Fruit fly (Drosophila melanogaster) whole organism, embryonic: ENCODE measurements around the gene CG34409.
A peak's percentile ranks its signal among the peaks of the same experiment; 100 is the strongest.

Source experiments
- Adf1 ChIP-seq: fragments of 200-800 bp; sonication (Bioruptor generic); IDR thresholded peaks from 2 replicates; pipeline ENCODE4 v1.3.6; 2022; ENCODE audit warnings: missing biosample characterization, missing genetic modification characterization
- CG1024 ChIP-seq: fragments of 200-800 bp; sonication (Bioruptor generic); IDR thresholded peaks from 2 replicates; pipeline ENCODE4 v1.3.6; 2022; ENCODE audit warnings: missing biosample characterization, missing genetic modification characterization
- CG10321 ChIP-seq: fragments of 200-800 bp; sonication (Bioruptor generic); IDR thresholded peaks from 2 replicates; pipeline ENCODE4 v1.3.6; 2022; ENCODE audit warnings: missing biosample characterization, missing genetic modification characterization
- CG10431 ChIP-seq: fragments of 200-800 bp; sonication (Bioruptor generic); optimal IDR thresholded peaks from 3 replicates; lab custom pipeline; 2018; ENCODE audit warnings: missing biosample characterization, mild to moderate bottlenecking, missing genetic modification characterization
- CG11504 ChIP-seq: fragments of 200-800 bp; sonication (Bioruptor generic); optimal IDR thresholded peaks from 3 replicates; lab custom pipeline; 2019; ENCODE audit warnings: missing biosample characterization, mild to moderate bottlenecking, missing genetic modification characterization, moderate library complexity
- CG12236 ChIP-seq: fragments of 200-800 bp; sonication (Bioruptor generic); optimal IDR thresholded peaks from 2 replicates; lab custom pipeline; 2016; ENCODE audit warnings: missing biosample characterization, missing genetic modification characterization
- CG1233 ChIP-seq: fragments of 200-800 bp; sonication (Bioruptor generic); optimal IDR thresholded peaks from 4 replicates; lab custom pipeline; 2018; ENCODE audit warnings: missing biosample characterization, mild to moderate bottlenecking, missing genetic modification characterization
- CG14050 ChIP-seq: fragments of 200-800 bp; sonication (Bioruptor generic); IDR thresholded peaks from 3 replicates; pipeline ENCODE4 v1.3.6; 2022; ENCODE audit warnings: missing biosample characterization, missing genetic modification characterization
- CG15601 ChIP-seq: fragments of 200-800 bp; sonication (Bioruptor generic); optimal IDR thresholded peaks from 3 replicates; lab custom pipeline; 2019; ENCODE audit warnings: missing biosample characterization, mild to moderate bottlenecking, missing genetic modification characterization, moderate library complexity
- CG1647 ChIP-seq: fragments of 200-800 bp; sonication (Bioruptor generic); optimal IDR thresholded peaks from 3 replicates; lab custom pipeline; 2016; ENCODE audit warnings: missing biosample characterization, missing genetic modification characterization
- CG30403 ChIP-seq: fragments of 200-800 bp; sonication (Bioruptor generic); optimal IDR thresholded peaks from 3 replicates; lab custom pipeline; 2016; ENCODE audit warnings: missing biosample characterization, missing genetic modification characterization
- CG30431 ChIP-seq: fragments of 200-800 bp; sonication (Bioruptor generic); optimal IDR thresholded peaks from 2 replicates; lab custom pipeline; 2017; ENCODE audit warnings: missing biosample characterization, missing genetic modification characterization
- CG33557 ChIP-seq: fragments of 200-800 bp; sonication (Bioruptor generic); optimal IDR thresholded peaks from 2 replicates; lab custom pipeline; 2019; ENCODE audit warnings: missing biosample characterization, mild to moderate bottlenecking, missing genetic modification characterization, moderate library complexity
- CG34376 ChIP-seq: fragments of 200-800 bp; sonication (Bioruptor generic); optimal IDR thresholded peaks from 2 replicates; lab custom pipeline; 2018; ENCODE audit warnings: missing biosample characterization, mild to moderate bottlenecking, missing genetic modification characterization
- CG6654 ChIP-seq: fragments of 200-800 bp; sonication (Bioruptor generic); optimal IDR thresholded peaks from 2 replicates; lab custom pipeline; 2017; ENCODE audit warnings: missing biosample characterization, mild to moderate bottlenecking, missing genetic modification characterization
- CG6689 ChIP-seq: fragments of 200-800 bp; sonication (Bioruptor generic); IDR thresholded peaks from 2 replicates; pipeline ENCODE4 v1.3.6; 2022; ENCODE audit warnings: missing biosample characterization, missing genetic modification characterization
- CG7786 ChIP-seq: fragments of 200-800 bp; sonication (Bioruptor generic); optimal IDR thresholded peaks from 2 replicates; lab custom pipeline; 2016; ENCODE audit warnings: missing biosample characterization, missing genetic modification characterization
- CG8281 ChIP-seq: fragments of 200-800 bp; sonication (Bioruptor generic); optimal IDR thresholded peaks from 2 replicates; lab custom pipeline; 2018; ENCODE audit warnings: missing biosample characterization, mild to moderate bottlenecking, missing genetic modification characterization, moderate library complexity
- CG9932 ChIP-seq: fragments of 200-800 bp; sonication (Bioruptor generic); IDR thresholded peaks from 2 replicates; pipeline ENCODE4 v1.3.6; 2022; ENCODE audit warnings: missing biosample characterization, missing genetic modification characterization
- Dfd ChIP-seq, 2 experiments: fragments of >200 bp; optimal IDR thresholded peaks; 2 replicates each; lab custom pipeline; 2017; ENCODE audit warnings: missing biosample characterization in 2 of 2, missing genetic modification characterization in 2 of 2
- Dip3 ChIP-seq: fragments of 200-800 bp; sonication (Bioruptor generic); optimal IDR thresholded peaks from 3 replicates; lab custom pipeline; 2016; ENCODE audit warnings: missing biosample characterization, missing genetic modification characterization
- Dref ChIP-seq: fragments of 200-800 bp; sonication (Bioruptor generic); IDR thresholded peaks from 2 replicates; pipeline ENCODE4 v1.3.6; 2022; ENCODE audit warnings: missing biosample characterization, missing genetic modification characterization
- Eip74EF ChIP-seq, 2 experiments: fragments of 200-800 bp in 1 of 2; fragments of >200 bp in 1 of 2; sonication (Bioruptor generic) in 1 of 2; optimal IDR thresholded peaks; 2 replicates each; lab custom pipeline; 2017 to 2019; ENCODE audit warnings: missing biosample characterization in 2 of 2, missing genetic modification characterization in 2 of 2, mild to moderate bottlenecking in 1 of 2, moderate library complexity in 1 of 2
- Fer3 ChIP-seq: fragments of 200-800 bp; sonication (Bioruptor generic); optimal IDR thresholded peaks from 2 replicates; lab custom pipeline; 2018; ENCODE audit warnings: missing biosample characterization, mild to moderate bottlenecking, missing genetic modification characterization, moderate library complexity
- HLH3B ChIP-seq: fragments of 200-800 bp; sonication (Bioruptor generic); IDR thresholded peaks from 2 replicates; pipeline ENCODE4 v1.3.6; 2022; ENCODE audit warnings: missing biosample characterization, missing genetic modification characterization
- HmgD ChIP-seq: fragments of 200-800 bp; sonication (Bioruptor generic); optimal IDR thresholded peaks from 3 replicates; lab custom pipeline; 2016; ENCODE audit warnings: missing biosample characterization, missing genetic modification characterization
- Jarid2 ChIP-seq: fragments of 200-800 bp; sonication (Bioruptor generic); optimal IDR thresholded peaks from 3 replicates; lab custom pipeline; 2017; ENCODE audit warnings: mild to moderate bottlenecking, missing biosample characterization, missing genetic modification reagents, missing genetic modification characterization
- Max ChIP-seq: fragments of 200-800 bp; sonication (Bioruptor generic); optimal IDR thresholded peaks from 2 replicates; lab custom pipeline; 2016; ENCODE audit warnings: missing biosample characterization, mild to moderate bottlenecking, missing genetic modification characterization
- Mes4 ChIP-seq: fragments of 200-800 bp; sonication (Bioruptor generic); optimal IDR thresholded peaks from 2 replicates; lab custom pipeline; 2016; ENCODE audit warnings: missing biosample characterization, missing genetic modification characterization
- Ravus ChIP-seq: fragments of 200-800 bp; sonication (Bioruptor generic); IDR thresholded peaks from 2 replicates; pipeline ENCODE4 v1.3.6; 2022; ENCODE audit warnings: missing biosample characterization, missing genetic modification characterization
- Rfx ChIP-seq: fragments of 200-800 bp; sonication (Bioruptor generic); IDR thresholded peaks from 2 replicates; pipeline ENCODE4 v1.3.6; 2022; ENCODE audit warnings: missing biosample characterization, missing genetic modification characterization
- Xbp1 ChIP-seq: fragments of 200-800 bp; sonication (Bioruptor generic); optimal IDR thresholded peaks from 3 replicates; lab custom pipeline; 2016; ENCODE audit warnings: missing biosample characterization, mild to moderate bottlenecking, missing genetic modification characterization
- bab2 ChIP-seq: fragments of 200-800 bp; sonication (Bioruptor generic); optimal IDR thresholded peaks from 2 replicates; lab custom pipeline; 2016; ENCODE audit warnings: missing biosample characterization, missing genetic modification characterization
- cas ChIP-seq: fragments of 200-800 bp; sonication (Bioruptor generic); IDR thresholded peaks from 2 replicates; pipeline ENCODE4 v1.3.6; 2022; ENCODE audit warnings: missing biosample characterization, missing genetic modification characterization
- ci ChIP-seq: fragments of 200-800 bp; sonication (Bioruptor generic); IDR thresholded peaks from 3 replicates; pipeline ENCODE4 v1.3.6; 2022; ENCODE audit warnings: missing biosample characterization, missing genetic modification characterization
- corto ChIP-seq: fragments of 200-800 bp; sonication (Bioruptor generic); optimal IDR thresholded peaks from 2 replicates; lab custom pipeline; 2016; ENCODE audit warnings: missing biosample characterization, mild to moderate bottlenecking, missing genetic modification characterization, moderate library complexity
- crol ChIP-seq: fragments of 200-800 bp; sonication (Bioruptor generic); IDR thresholded peaks from 2 replicates; pipeline ENCODE4 v1.3.6; 2022; ENCODE audit warnings: missing biosample characterization, missing genetic modification characterization
- danr ChIP-seq: fragments of 200-800 bp; sonication (Bioruptor generic); IDR thresholded peaks from 2 replicates; pipeline ENCODE4 v1.3.6; 2022; ENCODE audit warnings: missing biosample characterization, missing genetic modification characterization
- emc ChIP-seq: fragments of 200-800 bp; sonication (Bioruptor generic); optimal IDR thresholded peaks from 2 replicates; lab custom pipeline; 2016; ENCODE audit warnings: missing biosample characterization, missing genetic modification characterization
- ems ChIP-seq: fragments of 200-800 bp; sonication (Bioruptor generic); optimal IDR thresholded peaks from 3 replicates; lab custom pipeline; 2016; ENCODE audit warnings: missing biosample characterization, missing genetic modification characterization
- exex ChIP-seq: fragments of 200-800 bp; sonication (Bioruptor generic); optimal IDR thresholded peaks from 4 replicates; lab custom pipeline; 2018; ENCODE audit warnings: missing biosample characterization, mild to moderate bottlenecking, missing genetic modification characterization, moderate library complexity
- fu2 ChIP-seq: fragments of 200-800 bp; sonication (Bioruptor generic); optimal IDR thresholded peaks from 2 replicates; lab custom pipeline; 2016; ENCODE audit warnings: missing biosample characterization, missing genetic modification characterization
- kay ChIP-seq: fragments of 200-800 bp; sonication (Bioruptor generic); optimal IDR thresholded peaks from 2 replicates; lab custom pipeline; 2016; ENCODE audit warnings: missing biosample characterization, missing genetic modification characterization
- klu ChIP-seq: fragments of 200-800 bp; sonication (Bioruptor generic); IDR thresholded peaks from 2 replicates; pipeline ENCODE4 v1.3.6; 2022; ENCODE audit warnings: missing biosample characterization, missing genetic modification characterization
- peb ChIP-seq: fragments of 200-800 bp; sonication (Bioruptor generic); IDR thresholded peaks from 2 replicates; pipeline ENCODE4 v1.3.6; 2022; ENCODE audit warnings: missing biosample characterization, missing genetic modification characterization
- sd ChIP-seq: fragments of 200-800 bp; sonication (Bioruptor generic); optimal IDR thresholded peaks from 3 replicates; lab custom pipeline; 2018; ENCODE audit warnings: missing biosample characterization, mild to moderate bottlenecking, missing genetic modification characterization, moderate library complexity
- sens ChIP-seq: fragments of 200-800 bp; sonication (Bioruptor generic); peaks from one replicate; lab custom pipeline; 2016; ENCODE audit warnings: missing biosample characterization, missing genetic modification characterization
- tap ChIP-seq: fragments of 200-800 bp; optimal IDR thresholded peaks from 3 replicates; lab custom pipeline; 2019; ENCODE audit warnings: missing biosample characterization, mild to moderate bottlenecking, missing genetic modification characterization, moderate library complexity
- tll ChIP-seq, 2 experiments: fragments of 200-800 bp in 1 of 2; fragments of >200 bp in 1 of 2; sonication (Bioruptor generic) in 1 of 2; optimal IDR thresholded peaks; 2 replicates each; lab custom pipeline; 2017 to 2019; ENCODE audit warnings: missing biosample characterization in 2 of 2, missing genetic modification characterization in 2 of 2, mild to moderate bottlenecking in 1 of 2, moderate library complexity in 1 of 2
- trem ChIP-seq: fragments of 200-800 bp; optimal IDR thresholded peaks from 3 replicates; lab custom pipeline; 2019; ENCODE audit warnings: missing biosample characterization, mild to moderate bottlenecking, missing genetic modification characterization, moderate library complexity
- vvl ChIP-seq: fragments of 200-800 bp; sonication (Bioruptor generic); IDR thresholded peaks from 2 replicates; pipeline ENCODE4 v1.3.6; 2022; ENCODE audit warnings: missing biosample characterization, missing genetic modification characterization

CG34409 gene

dm6 chr3R:9759360-9760191 is 13.4 kb upstream of the CG34409 start, which contains the start of gene Mpi (continued):
- TF ChIP-seq CG8281, result no peak
- TF ChIP-seq CG10321 (GFP tag; lab: Robert Waterston, UW), result no peak
- TF ChIP-seq CG11504 (tag; lab: Kevin White, UChicago), result no peak
- TF ChIP-seq Mes4 (GFP tag; lab: Kevin White, UChicago), result no peak
- TF ChIP-seq emc, result no peak
- TF ChIP-seq Jarid2 (GFP tag; lab: Kevin White, UChicago), result no peak
- TF ChIP-seq Ravus (GFP tag; lab: Robert Waterston, UW), result no peak
- no peak for TF ChIP-seq bab2 (GFP tag; lab: Kevin White, UChicago)
- TF ChIP-seq Dip3 (GFP tag; lab: Kevin White, UChicago), result no peak
- no peak for TF ChIP-seq Dfd (GFP tag; optimal IDR thresholded peaks at IDR 0.05; lab: Kevin White, UChicago)
- TF ChIP-seq CG1233, result peak; percentile 18
- TF ChIP-seq CG14050 (GFP tag; lab: Robert Waterston, UW), result no peak
- no peak for TF ChIP-seq crol (GFP tag; lab: Robert Waterston, UW)
- no peak for TF ChIP-seq Eip74EF (GFP tag; optimal IDR thresholded peaks at IDR 0.05; lab: Kevin White, UChicago)
- TF ChIP-seq tap, result no peak
- peak; percentile 23 for TF ChIP-seq ems (GFP tag; lab: Kevin White, UChicago)
- peak; percentile 18 for TF ChIP-seq CG30403 (GFP tag; lab: Kevin White, UChicago)
- TF ChIP-seq CG9932 (GFP tag; lab: Robert Waterston, UW), result peak; percentile 36
- no peak for TF ChIP-seq CG10431
- no peak for TF ChIP-seq CG12236 (GFP tag; lab: Kevin White, UChicago)
- no peak for TF ChIP-seq CG6689
- no peak for TF ChIP-seq danr (GFP tag; lab: Robert Waterston, UW)
- TF ChIP-seq CG1024 (GFP tag; lab: Robert Waterston, UW), result no peak
- TF ChIP-seq CG34376, result peak; percentile 56
- TF ChIP-seq Adf1, result no peak
- TF ChIP-seq Fer3, result no peak
- no peak for TF ChIP-seq CG15601
- no peak for TF ChIP-seq cas (GFP tag; lab: Robert Waterston, UW)
- no peak for TF ChIP-seq CG33557 (GFP tag; lab: Kevin White, UChicago)
- TF ChIP-seq Dref, result peak; percentile 62
- no peak for TF ChIP-seq CG1647
- no peak for TF ChIP-seq klu (GFP tag; lab: Robert Waterston, UW)
- TF ChIP-seq kay, result no peak
- TF ChIP-seq CG30431 (GFP tag; lab: Kevin White, UChicago), result no peak
- no peak for TF ChIP-seq corto (GFP tag; lab: Kevin White, UChicago)
- TF ChIP-seq Xbp1 (GFP tag; lab: Kevin White, UChicago), result no peak
- TF ChIP-seq CG7786 (GFP tag; lab: Kevin White, UChicago), result no peak
- TF ChIP-seq HmgD (GFP tag; lab: Kevin White, UChicago), result no peak
- TF ChIP-seq CG6654 (GFP tag; lab: Kevin White, UChicago), result no peak
- no peak for TF ChIP-seq fu2 (GFP tag; lab: Kevin White, UChicago)
- TF ChIP-seq Rfx (GFP tag; lab: Robert Waterston, UW), result peak; percentile 43
- TF ChIP-seq sd (tag; lab: Kevin White, UChicago), result no peak
- TF ChIP-seq tll (GFP tag; optimal IDR thresholded peaks at IDR 0.05; lab: Kevin White, UChicago), result no peak
- TF ChIP-seq HLH3B (GFP tag; lab: Robert Waterston, UW), result no peak
- no peak for TF ChIP-seq peb (GFP tag; lab: Robert Waterston, UW)
- TF ChIP-seq vvl, result peak; percentile 53
- no peak for TF ChIP-seq exex (tag; lab: Kevin White, UChicago)
- peak; percentile 81 for TF ChIP-seq sens (GFP tag; lab: Kevin White, UChicago)
- peak; percentile 43; the same call in 2 of the 3 replicates for TF ChIP-seq ci
- peak; percentile 70 for TF ChIP-seq Max
- TF ChIP-seq trem (tag; lab: Kevin White, UChicago), result peak; percentile 58
